Worm (Caenorhabditis elegans) whole organism, L3 larva: ENCODE data around the gene cyp-14A4.

Experiments
- R02D3.7 ChIP-seq: fragments of 150-350 bp; optimal IDR thresholded peaks from 2 replicates; lab custom pipeline; 2014; ENCODE audit warnings: missing biosample characterization, missing genetic modification characterization
- ama-1 ChIP-seq: fragments of 150-350 bp; optimal IDR thresholded peaks from 2 replicates; lab custom pipeline; 2018
- ceh-82 ChIP-seq: fragments of 150-350 bp; optimal IDR thresholded peaks from 2 replicates; lab custom pipeline; 2014; ENCODE audit warnings: missing biosample characterization, missing genetic modification characterization
- elt-3 ChIP-seq, 3 experiments: fragments of 150-350 bp in 1 of 3; sonication (generic microtip) in 2 of 3; optimal IDR thresholded peaks; 2 replicates in 2 of 3; 4 replicates in 1 of 3; lab custom pipeline; 2014 to 2017; ENCODE audit warnings: missing biosample characterization in 3 of 3, missing genetic modification characterization in 3 of 3
- fkh-10 ChIP-seq: sonication (generic microtip); optimal IDR thresholded peaks from 2 replicates; lab custom pipeline; 2017; ENCODE audit warnings: missing biosample characterization, missing genetic modification reagents, missing genetic modification characterization
- mdl-1 ChIP-seq: fragments of 150-350 bp; optimal IDR thresholded peaks from 2 replicates; lab custom pipeline; 2014; ENCODE audit warnings: missing biosample characterization, missing genetic modification characterization
- nfya-1 ChIP-seq: sonication (generic microtip); optimal IDR thresholded peaks from 2 replicates; lab custom pipeline; 2017; ENCODE audit warnings: missing genetic modification characterization, mild to moderate bottlenecking, missing compliant biosample characterization, antibody characterized with exemption, moderate library complexity; ENCODE audit not compliant: insufficient read depth
- nhr-12 ChIP-seq: fragments of 150-350 bp; optimal IDR thresholded peaks from 2 replicates; lab custom pipeline; 2014; ENCODE audit warnings: missing biosample characterization, missing genetic modification characterization
- nhr-25 ChIP-seq: sonication (generic microtip); optimal IDR thresholded peaks from 2 replicates; lab custom pipeline; 2017; ENCODE audit warnings: missing biosample characterization, missing genetic modification characterization
- nhr-43 ChIP-seq: sonication (generic microtip); optimal IDR thresholded peaks from 2 replicates; lab custom pipeline; 2016; ENCODE audit warnings: mild to moderate bottlenecking, missing genetic modification characterization, missing compliant biosample characterization; ENCODE audit not compliant: poor library complexity, severe bottlenecking
- skn-1 ChIP-seq: fragments of 150-350 bp; optimal IDR thresholded peaks from 2 replicates; lab custom pipeline; 2014; ENCODE audit warnings: missing biosample characterization, missing genetic modification characterization
- unc-62 ChIP-seq: fragments of 150-350 bp; sonication (generic microtip); optimal IDR thresholded peaks from 4 replicates; lab custom pipeline; 2014; ENCODE audit warnings: missing biosample characterization, missing genetic modification reagents, missing genetic modification characterization
- ztf-11 ChIP-seq: fragments of 150-350 bp; optimal IDR thresholded peaks from 2 replicates; lab custom pipeline; 2014; ENCODE audit warnings: missing biosample characterization, missing genetic modification characterization

- no peak for TF ChIP-seq nfya-1
- TF ChIP-seq mdl-1 (tag; lab: Kevin White, UChicago): no peak
- TF ChIP-seq ztf-11 (tag; lab: Kevin White, UChicago): no peak
- no peak for TF ChIP-seq R02D3.7 (tag; lab: Kevin White, UChicago)
- no peak for TF ChIP-seq unc-62 (GFP tag; lab: Kevin White, UChicago)
- TF ChIP-seq nhr-12 (tag; lab: Kevin White, UChicago): no peak
- no peak for TF ChIP-seq fkh-10 (GFP tag; lab: Kevin White, UChicago)
- TF ChIP-seq nhr-43 (tag; lab: Kevin White, UChicago): no peak
- TF ChIP-seq ama-1 (lab: Kevin White, UChicago): no peak
- no peak for TF ChIP-seq ceh-82
- no peak for TF ChIP-seq elt-3 (tag; optimal IDR thresholded peaks at IDR 0.05; lab: Kevin White, UChicago)
- TF ChIP-seq nhr-25: no peak
- no peak for TF ChIP-seq skn-1
Observed at ce11 chrX:13300503-13300902, 16.5 kb upstream of the cyp-14A4 start, which contains the start of gene srd-39.
